Fruit fly (Drosophila melanogaster) whole organism, embryonic: ENCODE results near the gene Pino.
A peak's percentile ranks its signal among the peaks of the same experiment; 100 is the strongest.

ENCODE experiments used
- BtbVII ChIP-seq: fragments of 200-800 bp; sonication (Bioruptor generic); optimal IDR thresholded peaks from 3 replicates; lab custom pipeline; 2017; ENCODE audit warnings: missing biosample characterization, mild to moderate bottlenecking, missing genetic modification characterization
- Bteb2 ChIP-seq: fragments of 200-800 bp; sonication (Bioruptor generic); optimal IDR thresholded peaks from 2 replicates; lab custom pipeline; 2016; ENCODE audit warnings: missing biosample characterization, missing genetic modification characterization
- CG11695 ChIP-seq: fragments of 200-800 bp; sonication (Bioruptor generic); IDR thresholded peaks from 3 replicates; pipeline ENCODE4 v1.3.6; 2022; ENCODE audit warnings: missing biosample characterization, missing genetic modification characterization
- CG1233 ChIP-seq: fragments of 200-800 bp; sonication (Bioruptor generic); optimal IDR thresholded peaks from 4 replicates; lab custom pipeline; 2018; ENCODE audit warnings: missing biosample characterization, mild to moderate bottlenecking, missing genetic modification characterization
- CG13624 ChIP-seq: fragments of 200-800 bp; sonication (Bioruptor generic); optimal IDR thresholded peaks from 2 replicates; lab custom pipeline; 2016; ENCODE audit warnings: missing biosample characterization, missing genetic modification characterization
- CG13775 ChIP-seq: fragments of 200-800 bp; sonication (Bioruptor generic); optimal IDR thresholded peaks from 3 replicates; lab custom pipeline; 2017; ENCODE audit warnings: missing biosample characterization, mild to moderate bottlenecking, missing genetic modification characterization
- CG14965 ChIP-seq: fragments of 200-800 bp; sonication (Bioruptor generic); optimal IDR thresholded peaks from 2 replicates; lab custom pipeline; 2016; ENCODE audit warnings: missing biosample characterization, missing genetic modification characterization, borderline replicate concordance
- CG15479 ChIP-seq: fragments of 200-800 bp; sonication (Bioruptor generic); optimal IDR thresholded peaks from 3 replicates; lab custom pipeline; 2019; ENCODE audit warnings: missing biosample characterization, mild to moderate bottlenecking, missing genetic modification characterization, moderate library complexity
- CG16815 ChIP-seq: fragments of 200-800 bp; sonication (Bioruptor generic); optimal IDR thresholded peaks from 3 replicates; lab custom pipeline; 2017; ENCODE audit warnings: missing biosample characterization, mild to moderate bottlenecking, missing genetic modification characterization
- CG17186 ChIP-seq: fragments of 200-800 bp; sonication (Bioruptor generic); optimal IDR thresholded peaks from 3 replicates; lab custom pipeline; 2017; ENCODE audit warnings: missing biosample characterization, missing genetic modification reagents, missing genetic modification characterization
- CG17385 ChIP-seq: fragments of 200-800 bp; sonication (Bioruptor generic); optimal IDR thresholded peaks from 3 replicates; lab custom pipeline; 2018; ENCODE audit warnings: missing biosample characterization, mild to moderate bottlenecking, missing genetic modification characterization
- CG2678 ChIP-seq: fragments of 200-800 bp; sonication (Bioruptor generic); optimal IDR thresholded peaks from 3 replicates; lab custom pipeline; 2019; ENCODE audit warnings: missing biosample characterization, mild to moderate bottlenecking, missing genetic modification characterization, moderate library complexity
- CG32532 ChIP-seq: fragments of 200-800 bp; sonication (Bioruptor generic); IDR thresholded peaks from 2 replicates; pipeline ENCODE4 v1.3.6; 2022; ENCODE audit warnings: missing biosample characterization, missing genetic modification characterization
- CG4404 ChIP-seq: fragments of 200-800 bp; sonication (Bioruptor generic); IDR thresholded peaks from 2 replicates; pipeline ENCODE4 v1.3.6; 2022; ENCODE audit warnings: missing biosample characterization, missing genetic modification characterization
- CG4424 ChIP-seq: fragments of 200-800 bp; sonication (Bioruptor generic); optimal IDR thresholded peaks from 3 replicates; lab custom pipeline; 2016; ENCODE audit warnings: missing biosample characterization, missing genetic modification characterization
- CG7745 ChIP-seq: fragments of 200-800 bp; sonication (Bioruptor generic); optimal IDR thresholded peaks from 2 replicates; lab custom pipeline; 2018; ENCODE audit warnings: missing biosample characterization, mild to moderate bottlenecking, missing genetic modification characterization, moderate library complexity
- D19B ChIP-seq: fragments of 200-800 bp; sonication (Bioruptor generic); optimal IDR thresholded peaks from 2 replicates; lab custom pipeline; 2017; ENCODE audit warnings: missing biosample characterization, mild to moderate bottlenecking, missing genetic modification characterization
- Dip3 ChIP-seq: fragments of 200-800 bp; sonication (Bioruptor generic); optimal IDR thresholded peaks from 3 replicates; lab custom pipeline; 2016; ENCODE audit warnings: missing biosample characterization, missing genetic modification characterization
- Fer3 ChIP-seq: fragments of 200-800 bp; sonication (Bioruptor generic); optimal IDR thresholded peaks from 2 replicates; lab custom pipeline; 2018; ENCODE audit warnings: missing biosample characterization, mild to moderate bottlenecking, missing genetic modification characterization, moderate library complexity
- Jarid2 ChIP-seq: fragments of 200-800 bp; sonication (Bioruptor generic); optimal IDR thresholded peaks from 3 replicates; lab custom pipeline; 2017; ENCODE audit warnings: mild to moderate bottlenecking, missing biosample characterization, missing genetic modification reagents, missing genetic modification characterization
- NFAT ChIP-seq: fragments of 200-800 bp; sonication (Bioruptor generic); IDR thresholded peaks from 2 replicates; pipeline ENCODE4 v1.3.6; 2022; ENCODE audit warnings: missing biosample characterization, missing genetic modification characterization
- Oaz ChIP-seq: fragments of 200-800 bp; sonication (Bioruptor generic); IDR thresholded peaks from 2 replicates; pipeline ENCODE4 v1.3.6; 2022; ENCODE audit warnings: missing biosample characterization, missing genetic modification characterization
- Sry-β ChIP-seq: fragments of 200-800 bp; sonication (Bioruptor generic); optimal IDR thresholded peaks from 2 replicates; lab custom pipeline; 2018; ENCODE audit warnings: missing biosample characterization, mild to moderate bottlenecking, missing genetic modification characterization, moderate library complexity
- ab ChIP-seq: fragments of 200-800 bp; sonication (Bioruptor generic); optimal IDR thresholded peaks from 2 replicates; lab custom pipeline; 2016; ENCODE audit warnings: missing biosample characterization, missing genetic modification characterization
- abd-A ChIP-seq: fragments of 200-800 bp; sonication (Bioruptor generic); optimal IDR thresholded peaks from 3 replicates; lab custom pipeline; 2019; ENCODE audit warnings: missing biosample characterization, mild to moderate bottlenecking, missing genetic modification characterization, moderate library complexity
- br ChIP-seq: fragments of >200 bp; optimal IDR thresholded peaks from 2 replicates; lab custom pipeline; 2017
- corto ChIP-seq: fragments of 200-800 bp; sonication (Bioruptor generic); optimal IDR thresholded peaks from 2 replicates; lab custom pipeline; 2016; ENCODE audit warnings: missing biosample characterization, mild to moderate bottlenecking, missing genetic modification characterization, moderate library complexity
- disco-r ChIP-seq: fragments of 200-800 bp; sonication (Bioruptor generic); optimal IDR thresholded peaks from 2 replicates; lab custom pipeline; 2016; ENCODE audit warnings: missing biosample characterization, missing genetic modification characterization
- en ChIP-seq: fragments of 200-800 bp; sonication (Bioruptor generic); optimal IDR thresholded peaks from 2 replicates; lab custom pipeline; 2016; ENCODE audit warnings: missing biosample characterization, missing genetic modification characterization
- fd102C ChIP-seq: fragments of 200-800 bp; sonication (Bioruptor generic); optimal IDR thresholded peaks from 2 replicates; lab custom pipeline; 2018; ENCODE audit warnings: missing biosample characterization, mild to moderate bottlenecking, missing genetic modification characterization, moderate library complexity
- fd64A ChIP-seq: fragments of 200-800 bp; sonication (Bioruptor generic); optimal IDR thresholded peaks from 3 replicates; lab custom pipeline; 2018; ENCODE audit warnings: missing biosample characterization, mild to moderate bottlenecking, missing genetic modification characterization
- ftz-f1 ChIP-seq: fragments of 200-800 bp; sonication (Bioruptor generic); optimal IDR thresholded peaks from 2 replicates; lab custom pipeline; 2016; ENCODE audit warnings: missing biosample characterization, missing genetic modification characterization
- grn ChIP-seq: fragments of 200-800 bp; sonication (Bioruptor generic); optimal IDR thresholded peaks from 3 replicates; lab custom pipeline; 2017; ENCODE audit warnings: missing biosample characterization, missing genetic modification characterization
- gsb ChIP-seq: fragments of 200-800 bp; sonication (Bioruptor generic); IDR thresholded peaks from 2 replicates; pipeline ENCODE4 v1.3.6; 2022; ENCODE audit warnings: missing biosample characterization, missing genetic modification characterization
- h ChIP-seq: fragments of >200 bp; optimal IDR thresholded peaks from 2 replicates; lab custom pipeline; 2017
- hb ChIP-seq: fragments of 200-800 bp; sonication (Bioruptor generic); IDR thresholded peaks from 3 replicates; pipeline ENCODE4 v1.3.6; 2022; ENCODE audit warnings: missing biosample characterization, missing genetic modification characterization; ENCODE audit not compliant: partially characterized antibody
- insv ChIP-seq, 2 experiments: fragments of 200-800 bp; sonication (Bioruptor generic); optimal IDR thresholded peaks; 3 replicates each; lab custom pipeline; 2016 to 2018; ENCODE audit warnings: missing biosample characterization in 2 of 2, missing genetic modification characterization in 2 of 2
- klu ChIP-seq: fragments of 200-800 bp; sonication (Bioruptor generic); IDR thresholded peaks from 2 replicates; pipeline ENCODE4 v1.3.6; 2022; ENCODE audit warnings: missing biosample characterization, missing genetic modification characterization
- lola ChIP-seq, 3 experiments: fragments of >200 bp in 2 of 3; fragments of 200-800 bp in 1 of 3; sonication (Bioruptor generic) in 1 of 3; optimal IDR thresholded peaks; 2 replicates each; lab custom pipeline; 2017 to 2019; ENCODE audit warnings: missing biosample characterization in 3 of 3, missing genetic modification characterization in 3 of 3, mild to moderate bottlenecking in 1 of 3, moderate library complexity in 1 of 3
- lov ChIP-seq, 2 experiments: fragments of 200-800 bp in 1 of 2; fragments of >200 bp in 1 of 2; sonication (Bioruptor generic) in 1 of 2; IDR thresholded peaks in 1 of 2; optimal IDR thresholded peaks in 1 of 2; 2 replicates in 1 of 2; 3 replicates in 1 of 2; pipeline versions ENCODE4 v1.3.6 to Lab custom; 2017 to 2022; ENCODE audit warnings: missing biosample characterization in 1 of 2, missing genetic modification characterization in 1 of 2
- nmo ChIP-seq: fragments of 200-800 bp; sonication (Bioruptor generic); optimal IDR thresholded peaks from 2 replicates; lab custom pipeline; 2018; ENCODE audit warnings: missing biosample characterization, mild to moderate bottlenecking, missing genetic modification characterization, moderate library complexity
- onecut ChIP-seq: fragments of 200-800 bp; sonication (Bioruptor generic); IDR thresholded peaks from 2 replicates; pipeline ENCODE4 v1.3.6; 2022; ENCODE audit warnings: missing biosample characterization, missing genetic modification characterization
- otp ChIP-seq: fragments of 200-800 bp; sonication (Bioruptor generic); IDR thresholded peaks from 3 replicates; pipeline ENCODE4, ENCODE4 v1.3.6; 2022; ENCODE audit warnings: missing biosample characterization, missing genetic modification characterization
- run ChIP-seq: fragments of 200-800 bp; sonication (Bioruptor generic); optimal IDR thresholded peaks from 3 replicates; lab custom pipeline; 2018; ENCODE audit warnings: missing biosample characterization, mild to moderate bottlenecking, missing genetic modification characterization
- shn ChIP-seq: fragments of 200-800 bp; sonication (Bioruptor generic); optimal IDR thresholded peaks from 3 replicates; lab custom pipeline; 2016; ENCODE audit warnings: missing biosample characterization, missing genetic modification characterization
- sob ChIP-seq: fragments of 200-800 bp; sonication (Bioruptor generic); IDR thresholded peaks from 2 replicates; pipeline ENCODE4 v1.3.6; 2022; ENCODE audit warnings: missing biosample characterization, missing genetic modification characterization
- ttk ChIP-seq: fragments of 200-800 bp; sonication (Bioruptor generic); IDR thresholded peaks from 2 replicates; pipeline ENCODE4 v2.1.2; 2022; ENCODE audit warnings: missing biosample characterization, missing genetic modification characterization
- vnd ChIP-seq: fragments of 200-800 bp; sonication (Bioruptor generic); IDR thresholded peaks from 3 replicates; pipeline ENCODE4 v1.3.6; 2022; ENCODE audit warnings: missing biosample characterization, missing genetic modification characterization; ENCODE audit not compliant: partially characterized antibody
- zf30C ChIP-seq: fragments of 200-800 bp; sonication (Bioruptor generic); optimal IDR thresholded peaks from 3 replicates; lab custom pipeline; 2018; ENCODE audit warnings: missing biosample characterization, mild to moderate bottlenecking, missing genetic modification characterization

Gene Pino

DNA sequence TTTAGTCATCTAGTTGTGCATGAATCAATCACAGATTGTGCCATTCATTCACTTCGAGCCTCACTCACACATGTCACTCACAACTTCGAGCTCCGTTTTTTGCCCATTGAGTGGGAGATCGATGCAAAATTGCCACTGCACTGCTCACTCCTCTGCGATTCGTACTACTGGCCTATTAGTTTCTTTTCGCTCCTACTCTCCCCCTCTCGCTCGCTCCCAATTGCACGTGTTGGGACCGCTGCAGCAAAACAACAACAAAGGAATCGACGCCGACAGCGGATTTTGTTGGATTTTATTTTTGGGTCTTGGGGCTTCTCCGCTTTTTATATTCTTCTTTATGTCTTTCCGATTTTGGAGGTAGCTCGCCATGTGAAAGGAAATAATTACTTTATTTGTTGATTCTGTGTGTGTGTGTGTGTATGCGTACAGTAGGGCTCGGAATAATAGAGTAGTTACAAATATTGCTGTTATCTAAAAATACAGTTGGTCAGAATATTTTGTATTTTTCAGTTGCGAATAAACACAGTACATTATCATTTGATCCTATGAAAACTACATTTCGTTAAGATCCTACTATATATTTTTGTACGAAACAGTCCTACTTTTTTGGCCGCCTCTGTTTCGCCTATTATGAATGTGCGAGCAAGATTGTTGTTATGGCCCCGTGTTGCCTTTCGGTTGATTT, 54.4 kb downstream of the Pino start (continued):
- TF ChIP-seq run (tag; lab: Kevin White, UChicago): peak; percentile 75
- peak; percentile 68; the same call in 1 of the 2 replicates for TF ChIP-seq CG32532 (GFP tag; lab: Robert Waterston, UW)
- no peak for TF ChIP-seq ftz-f1
- TF ChIP-seq Sry-β (GFP tag; lab: Kevin White, UChicago): peak; percentile 20
- TF ChIP-seq zf30C (GFP tag; lab: Kevin White, UChicago): no peak
- TF ChIP-seq CG4424 (GFP tag; lab: Kevin White, UChicago): peak; percentile 86
- TF ChIP-seq ab (GFP tag; lab: Kevin White, UChicago): peak; percentile 41
- peak; percentile 57 for TF ChIP-seq CG7745
- no peak for TF ChIP-seq h (lab: Kevin White, UChicago)
- TF ChIP-seq CG13775 (GFP tag; lab: Kevin White, UChicago): peak; percentile 63
- peak; percentile 40 for TF ChIP-seq CG13624
- no peak for TF ChIP-seq lov (optimal IDR thresholded peaks at IDR 0.05; lab: Kevin White, UChicago)
- peak; percentile 74; the same call in 1 of the 3 replicates for TF ChIP-seq lov (GFP tag; IDR thresholded peaks at IDR 0.05; lab: Robert Waterston, UW)
- TF ChIP-seq shn (GFP tag; lab: Kevin White, UChicago): peak; percentile 45
- no peak for TF ChIP-seq insv (GFP tag; optimal IDR thresholded peaks at IDR 0.05; lab: Kevin White, UChicago)
- TF ChIP-seq CG11695 (GFP tag; lab: Robert Waterston, UW): peak; percentile 76
- no peak for TF ChIP-seq corto (GFP tag; lab: Kevin White, UChicago)
- TF ChIP-seq vnd (GFP tag; lab: Robert Waterston, UW): no peak
- TF ChIP-seq CG17385 (GFP tag; lab: Kevin White, UChicago): peak; percentile 76
- TF ChIP-seq ttk (GFP tag; lab: Robert Waterston, UW): peak; percentile 66
- TF ChIP-seq CG15479 (GFP tag; lab: Kevin White, UChicago): no peak
- no peak for TF ChIP-seq CG4404 (GFP tag; lab: Robert Waterston, UW)
- no peak for TF ChIP-seq br
- TF ChIP-seq abd-A (tag; lab: Kevin White, UChicago): peak; percentile 58
- TF ChIP-seq disco-r (GFP tag; lab: Kevin White, UChicago): peak; percentile 47
- TF ChIP-seq CG14965 (GFP tag; lab: Kevin White, UChicago): no peak
- peak; percentile 42 for TF ChIP-seq Jarid2 (GFP tag; lab: Kevin White, UChicago)
- peak; percentile 61 for TF ChIP-seq en
- TF ChIP-seq CG16815 (GFP tag; lab: Kevin White, UChicago): peak; percentile 51
- peak; percentile 67 for TF ChIP-seq Bteb2 (GFP tag; lab: Kevin White, UChicago)
- no peak for TF ChIP-seq Oaz (GFP tag; lab: Robert Waterston, UW)
- TF ChIP-seq CG2678 (tag; lab: Kevin White, UChicago): peak; percentile 88
- TF ChIP-seq klu (GFP tag; lab: Robert Waterston, UW): no peak
- peak; percentile 61 for TF ChIP-seq BtbVII (GFP tag; lab: Kevin White, UChicago)
- TF ChIP-seq Dip3 (GFP tag; lab: Kevin White, UChicago): no peak
- peak; percentile 76 for TF ChIP-seq Fer3
- TF ChIP-seq CG1233 (GFP tag; lab: Kevin White, UChicago): peak; percentile 66
- TF ChIP-seq onecut (GFP tag; lab: Robert Waterston, UW): peak; percentile 66
- TF ChIP-seq sob (GFP tag; lab: Robert Waterston, UW): peak; percentile 57
- TF ChIP-seq grn: no peak
- peak; percentile 43 for TF ChIP-seq CG17186 (GFP tag; lab: Kevin White, UChicago)
- peak; percentile 76 for TF ChIP-seq fd64A (GFP tag; lab: Kevin White, UChicago)
- TF ChIP-seq lola (GFP tag; optimal IDR thresholded peaks at IDR 0.05; lab: Kevin White, UChicago): peak in 1 of 3 experiments; percentile 83
- peak; percentile 23 for TF ChIP-seq D19B
- no peak for TF ChIP-seq NFAT (GFP tag; lab: Robert Waterston, UW)
- peak; percentile 35; the same call in 1 of the 2 replicates for TF ChIP-seq gsb (GFP tag; lab: Robert Waterston, UW)
- TF ChIP-seq otp: 0 out of 3 replicates have a peak, but pooled peaks have one; percentile 60
- TF ChIP-seq hb (GFP tag; lab: Robert Waterston, UW): no peak
- peak; percentile 91 for TF ChIP-seq nmo (GFP tag; lab: Kevin White, UChicago)
- no peak for TF ChIP-seq fd102C (GFP tag; lab: Kevin White, UChicago)
